Fruit fly (Drosophila melanogaster) S2 (cell line): ENCODE measurements around the gene APP-BP1.

Experiments used
- CG8478 ChIP-seq: fragments of >200 bp; optimal IDR thresholded peaks from 2 replicates; lab custom pipeline; 2018
- CTCF ChIP-seq, 2 experiments: fragments of >200 bp; optimal IDR thresholded peaks; 2 replicates each; lab custom pipeline; 2018

dm6 chr3L:11119396-11119900 lies 21.2 kb downstream of the APP-BP1 start:
- TF ChIP-seq CG8478 (lab: Kevin White, UChicago), result no peak
- TF ChIP-seq CTCF (optimal IDR thresholded peaks at IDR 0.05; lab: Kevin White, UChicago), result no peak
